Worm (Caenorhabditis elegans) whole organism, L1 larva: ENCODE data around the gene ZK550.6.
A peak's percentile ranks its signal among the peaks of the same experiment; 100 is the strongest.

ENCODE experiments used
- C04F5.9 ChIP-seq: sonication (generic microtip); optimal IDR thresholded peaks from 2 replicates; lab custom pipeline; 2016; ENCODE audit warnings: missing genetic modification characterization, missing compliant biosample characterization
- C16A3.4 ChIP-seq: fragments of 150-350 bp; optimal IDR thresholded peaks from 2 replicates; lab custom pipeline; 2014; ENCODE audit warnings: missing biosample characterization, missing genetic modification characterization
- C34B4.2 ChIP-seq: sonication (generic microtip); optimal IDR thresholded peaks from 2 replicates; lab custom pipeline; 2017; ENCODE audit warnings: mild to moderate bottlenecking, missing genetic modification characterization, missing compliant biosample characterization
- Y116A8C.19 ChIP-seq: sonication (generic microtip); optimal IDR thresholded peaks from 2 replicates; lab custom pipeline; 2016; ENCODE audit warnings: missing compliant biosample characterization, missing genetic modification characterization, borderline replicate concordance
- blmp-1 ChIP-seq: fragments of 150-350 bp; optimal IDR thresholded peaks from 2 replicates; lab custom pipeline; 2014; ENCODE audit warnings: missing biosample characterization, missing genetic modification characterization
- ceh-63 ChIP-seq: fragments of 200-800 bp; sonication (Bioruptor generic); optimal IDR thresholded peaks from 2 replicates; lab custom pipeline; 2018; ENCODE audit warnings: mild to moderate bottlenecking, missing genetic modification characterization, missing compliant biosample characterization
- ceh-82 ChIP-seq, 3 experiments: fragments of 150-350 bp in 1 of 3; sonication (generic microtip) in 2 of 3; optimal IDR thresholded peaks; 2 replicates each; lab custom pipeline; 2014 to 2017; ENCODE audit warnings: missing biosample characterization in 3 of 3, missing genetic modification characterization in 3 of 3
- dpl-1 ChIP-seq, 3 experiments: fragments of 150-350 bp in 2 of 3; sonication (generic microtip) in 1 of 3; optimal IDR thresholded peaks; 2 replicates each; lab custom pipeline; 2014 to 2017; ENCODE audit warnings: missing biosample characterization in 3 of 3, missing genetic modification characterization in 3 of 3, missing genetic modification reagents in 3 of 3
- efl-1 ChIP-seq, 4 experiments: fragments of 150-350 bp; optimal IDR thresholded peaks in 3 of 4; peaks in 1 of 4; 1 replicate in 1 of 4; 2 replicates in 3 of 4; lab custom pipeline; 2014; ENCODE audit warnings: missing biosample characterization in 2 of 4, missing genetic modification characterization in 2 of 4, missing genetic modification reagents in 2 of 4
- efl-3 ChIP-seq: fragments of 200-800 bp; sonication (Bioruptor generic); optimal IDR thresholded peaks from 2 replicates; lab custom pipeline; 2018; ENCODE audit warnings: mild to moderate bottlenecking, missing genetic modification characterization, missing compliant biosample characterization
- egl-13 ChIP-seq: sonication (generic microtip); optimal IDR thresholded peaks from 2 replicates; lab custom pipeline; 2016; ENCODE audit warnings: missing genotype, missing genetic modification reagents, missing genetic modification characterization, missing compliant biosample characterization
- egl-27 ChIP-seq, 2 experiments: fragments of 150-350 bp in 1 of 2; sonication (generic microtip); optimal IDR thresholded peaks; 3 replicates each; lab custom pipeline; 2017 to 2018; ENCODE audit warnings: missing biosample characterization in 2 of 2, missing genetic modification characterization in 2 of 2, missing genetic modification reagents in 2 of 2
- fkh-10 ChIP-seq: sonication (generic microtip); optimal IDR thresholded peaks from 2 replicates; lab custom pipeline; 2017; ENCODE audit warnings: missing biosample characterization, missing genetic modification reagents, missing genetic modification characterization
- fkh-8 ChIP-seq: sonication (generic microtip); optimal IDR thresholded peaks from 2 replicates; lab custom pipeline; 2016; ENCODE audit warnings: mild to moderate bottlenecking, missing genetic modification characterization, missing compliant biosample characterization
- grh-1 ChIP-seq: fragments of 200-800 bp; sonication (Bioruptor generic); IDR thresholded peaks from 2 replicates; pipeline ENCODE4 v1.3.6; 2022; ENCODE audit warnings: missing genetic modification reagents, missing genetic modification characterization, missing compliant biosample characterization
- hlh-17 ChIP-seq: fragments of 200-800 bp; sonication (Bioruptor generic); optimal IDR thresholded peaks from 2 replicates; lab custom pipeline; 2018; ENCODE audit warnings: missing genetic modification characterization, mild to moderate bottlenecking, missing compliant biosample characterization, moderate library complexity, borderline replicate concordance
- hpl-2 ChIP-seq: fragments of 150-350 bp; optimal IDR thresholded peaks from 2 replicates; lab custom pipeline; 2014; ENCODE audit warnings: missing biosample characterization, missing genetic modification reagents, missing genetic modification characterization
- irx-1 ChIP-seq: sonication (generic microtip); optimal IDR thresholded peaks from 2 replicates; lab custom pipeline; 2016; ENCODE audit warnings: missing genetic modification characterization, missing compliant biosample characterization
- jun-1 ChIP-seq: fragments of 150-350 bp; optimal IDR thresholded peaks from 2 replicates; lab custom pipeline; 2014; ENCODE audit warnings: missing biosample characterization, missing genetic modification reagents, missing genetic modification characterization
- lin-13 ChIP-seq: fragments of 150-350 bp; optimal IDR thresholded peaks from 2 replicates; lab custom pipeline; 2014; ENCODE audit warnings: missing biosample characterization, missing genetic modification reagents, missing genetic modification characterization
- lin-14 ChIP-seq: fragments of 200-800 bp; sonication (Bioruptor generic); optimal IDR thresholded peaks from 2 replicates; lab custom pipeline; 2018; ENCODE audit warnings: mild to moderate bottlenecking, missing genetic modification characterization, moderate library complexity, missing compliant biosample characterization
- lin-15B ChIP-seq: fragments of 150-350 bp; sonication (generic microtip); optimal IDR thresholded peaks from 3 replicates; lab custom pipeline; 2014; ENCODE audit warnings: missing biosample characterization, missing genetic modification characterization
- lir-3 ChIP-seq: sonication (generic microtip); optimal IDR thresholded peaks from 2 replicates; lab custom pipeline; 2016; ENCODE audit warnings: mild to moderate bottlenecking, missing genetic modification characterization, moderate library complexity, missing compliant biosample characterization; ENCODE audit not compliant: poor library complexity
- mef-2 ChIP-seq: fragments of 150-350 bp; optimal IDR thresholded peaks from 2 replicates; lab custom pipeline; 2014; ENCODE audit warnings: missing biosample characterization, missing genetic modification characterization
- mep-1 ChIP-seq: fragments of 150-350 bp; optimal IDR thresholded peaks from 2 replicates; lab custom pipeline; 2014; ENCODE audit warnings: missing biosample characterization, missing genetic modification characterization
- nhr-12 ChIP-seq: sonication (generic microtip); optimal IDR thresholded peaks from 2 replicates; lab custom pipeline; 2017; ENCODE audit warnings: missing biosample characterization, missing genetic modification characterization
- nhr-19 ChIP-seq: fragments of 200-800 bp; sonication (Bioruptor generic); conservative IDR thresholded peaks from 2 replicates; pipeline ENCODE4 v1.3.6; 2022; ENCODE audit warnings: missing genetic modification characterization, missing compliant biosample characterization
- nhr-20 ChIP-seq: sonication (generic microtip); optimal IDR thresholded peaks from 2 replicates; lab custom pipeline; 2016; ENCODE audit warnings: mild to moderate bottlenecking, missing genetic modification characterization, missing compliant biosample characterization
- nhr-237 ChIP-seq: fragments of 150-350 bp; optimal IDR thresholded peaks from 2 replicates; lab custom pipeline; 2014; ENCODE audit warnings: missing biosample characterization, missing genetic modification characterization
- nhr-28 ChIP-seq: fragments of 150-350 bp; optimal IDR thresholded peaks from 2 replicates; lab custom pipeline; 2014; ENCODE audit warnings: missing biosample characterization, missing genetic modification characterization
- nhr-47 ChIP-seq: sonication (generic microtip); optimal IDR thresholded peaks from 2 replicates; lab custom pipeline; 2016; ENCODE audit warnings: mild to moderate bottlenecking, missing genetic modification characterization, moderate library complexity, missing compliant biosample characterization
- nhr-71 ChIP-seq: sonication (generic microtip); optimal IDR thresholded peaks from 2 replicates; lab custom pipeline; 2016; ENCODE audit warnings: mild to moderate bottlenecking, missing genetic modification characterization, moderate library complexity, missing compliant biosample characterization
- nhr-76 ChIP-seq: sonication (generic microtip); optimal IDR thresholded peaks from 2 replicates; lab custom pipeline; 2017; ENCODE audit warnings: missing biosample characterization, missing genetic modification characterization
- nhr-84 ChIP-seq: sonication (generic microtip); optimal IDR thresholded peaks from 2 replicates; lab custom pipeline; 2017; ENCODE audit warnings: missing biosample characterization, missing genetic modification characterization
- nhr-90 ChIP-seq: sonication (generic microtip); optimal IDR thresholded peaks from 2 replicates; lab custom pipeline; 2016; ENCODE audit warnings: mild to moderate bottlenecking, missing genetic modification characterization, missing compliant biosample characterization; ENCODE audit not compliant: poor library complexity
- pag-3 ChIP-seq: sonication (generic microtip); optimal IDR thresholded peaks from 2 replicates; lab custom pipeline; 2017; ENCODE audit warnings: missing genetic modification characterization, mild to moderate bottlenecking, missing compliant biosample characterization, antibody characterized with exemption, borderline replicate concordance; ENCODE audit not compliant: insufficient read depth
- pax-3 ChIP-seq: fragments of 200-800 bp; sonication (Bioruptor generic); optimal IDR thresholded peaks from 2 replicates; lab custom pipeline; 2018; ENCODE audit warnings: mild to moderate bottlenecking, missing genetic modification characterization, moderate library complexity, missing compliant biosample characterization
- rnt-1 ChIP-seq: sonication (generic microtip); optimal IDR thresholded peaks from 2 replicates; lab custom pipeline; 2016; ENCODE audit warnings: mild to moderate bottlenecking, missing genetic modification characterization, moderate library complexity, missing compliant biosample characterization
- skn-1 ChIP-seq: fragments of 150-350 bp; optimal IDR thresholded peaks from 2 replicates; lab custom pipeline; 2014; ENCODE audit warnings: missing biosample characterization, missing genetic modification characterization
- snpc-4 ChIP-seq: fragments of 150-350 bp; optimal IDR thresholded peaks from 2 replicates; lab custom pipeline; 2014; ENCODE audit warnings: missing biosample characterization, missing genetic modification characterization
- sox-4 ChIP-seq: sonication (generic microtip); optimal IDR thresholded peaks from 2 replicates; lab custom pipeline; 2016; ENCODE audit warnings: missing genetic modification characterization, missing compliant biosample characterization
- sptf-1 ChIP-seq: fragments of 150-350 bp; optimal IDR thresholded peaks from 2 replicates; lab custom pipeline; 2014; ENCODE audit warnings: missing biosample characterization, missing genetic modification characterization
- sup-37 ChIP-seq: fragments of 200-800 bp; sonication (Bioruptor generic); optimal IDR thresholded peaks from 2 replicates; lab custom pipeline; 2018; ENCODE audit warnings: mild to moderate bottlenecking, missing genetic modification characterization, missing compliant biosample characterization
- swsn-7 ChIP-seq: sonication (generic microtip); optimal IDR thresholded peaks from 2 replicates; lab custom pipeline; 2016; ENCODE audit warnings: missing genetic modification characterization, missing compliant biosample characterization
- tlp-1 ChIP-seq: fragments of 150-350 bp; optimal IDR thresholded peaks from 2 replicates; lab custom pipeline; 2014; ENCODE audit warnings: missing biosample characterization, missing genetic modification characterization
- unc-130 ChIP-seq: fragments of 150-350 bp; optimal IDR thresholded peaks from 2 replicates; lab custom pipeline; 2017; ENCODE audit warnings: missing biosample characterization, missing genetic modification characterization, inconsistent platforms
- unc-30 ChIP-seq: sonication (generic microtip); optimal IDR thresholded peaks from 2 replicates; lab custom pipeline; 2017; ENCODE audit warnings: missing biosample characterization, missing genetic modification characterization
- unc-98 ChIP-seq: fragments of 200-800 bp; sonication (Bioruptor generic); IDR thresholded peaks from 2 replicates; pipeline ENCODE4 v1.3.6; 2022; ENCODE audit warnings: missing genetic modification characterization, missing compliant biosample characterization
- vab-15 ChIP-seq: sonication (generic microtip); optimal IDR thresholded peaks from 2 replicates; lab custom pipeline; 2017; ENCODE audit warnings: missing genotype, mild to moderate bottlenecking, missing genetic modification characterization, missing compliant biosample characterization
- xbp-1 ChIP-seq: sonication (generic microtip); optimal IDR thresholded peaks from 2 replicates; lab custom pipeline; 2016; ENCODE audit warnings: missing genetic modification characterization, missing compliant biosample characterization
- zip-4 ChIP-seq: fragments of 200-800 bp; sonication (Bioruptor generic); optimal IDR thresholded peaks from 2 replicates; lab custom pipeline; 2018; ENCODE audit warnings: mild to moderate bottlenecking, missing genetic modification characterization, moderate library complexity, missing compliant biosample characterization
- ztf-11 ChIP-seq, 2 experiments: sonication (generic microtip); optimal IDR thresholded peaks; 2 replicates each; lab custom pipeline; 2016 to 2017; ENCODE audit warnings: missing genetic modification characterization in 2 of 2, missing biosample characterization in 1 of 2, missing compliant biosample characterization in 1 of 2

The ZK550.6 gene

ce11 chrIV:17285263-17285662, 23.0 kb upstream of the ZK550.6 start (continued):
- TF ChIP-seq grh-1 (GFP tag; lab: Robert Waterston, UW) (no peak), egl-27 (tag; optimal IDR thresholded peaks at IDR 0.05; lab: Kevin White, UChicago) (no peak), lin-14 (GFP tag; lab: Kevin White, UChicago) (peak; percentile 76), nhr-12 (tag; lab: Kevin White, UChicago) (no peak), sox-4 (tag; lab: Kevin White, UChicago) (no peak), C04F5.9 (tag; lab: Kevin White, UChicago) (no peak), blmp-1 (tag; lab: Kevin White, UChicago) (no peak), nhr-20 (no peak), mef-2 (tag; lab: Kevin White, UChicago) (peak; percentile 63), unc-98 (GFP tag; lab: Robert Waterston, UW) (no peak), nhr-90 (tag; lab: Kevin White, UChicago) (no peak), nhr-237 (tag; lab: Kevin White, UChicago) (no peak), ceh-63 (GFP tag; lab: Kevin White, UChicago) (no peak), nhr-84 (tag; lab: Kevin White, UChicago) (no peak), ztf-11 (tag; optimal IDR thresholded peaks at IDR 0.05; lab: Kevin White, UChicago) (no peak), Y116A8C.19 (tag; lab: Kevin White, UChicago) (no peak), zip-4 (GFP tag; lab: Kevin White, UChicago) (no peak), rnt-1 (tag; lab: Kevin White, UChicago) (no peak), mep-1 (tag; lab: Kevin White, UChicago) (no peak), ceh-82 (tag; optimal IDR thresholded peaks at IDR 0.05; lab: Kevin White, UChicago) (peak in 2 of 3 experiments; percentile 5 to 37), efl-1 (optimal IDR thresholded peaks at IDR 0.05; lab: Kevin White, UChicago) (peak in 1 of 2 experiments; percentile 1), efl-1 (GFP tag; optimal IDR thresholded peaks at IDR 0.05 in 1 of 2; lab: Kevin White, UChicago) (no peak), hlh-17 (GFP tag; lab: Kevin White, UChicago) (no peak), nhr-19 (GFP tag; lab: Robert Waterston, UW) (no peak), tlp-1 (no peak), unc-130 (tag; lab: Kevin White, UChicago) (no peak), jun-1 (tag; lab: Kevin White, UChicago) (no peak), C16A3.4 (tag; lab: Kevin White, UChicago) (no peak), dpl-1 (GFP tag; optimal IDR thresholded peaks at IDR 0.05; lab: Kevin White, UChicago) (no peak), egl-13 (tag; lab: Kevin White, UChicago) (peak; percentile 65), hpl-2 (GFP tag; lab: Kevin White, UChicago) (no peak), fkh-10 (GFP tag; lab: Kevin White, UChicago) (no peak), efl-3 (no peak), swsn-7 (no peak), lir-3 (no peak), sup-37 (no peak), xbp-1 (tag; lab: Kevin White, UChicago) (peak; percentile 53), nhr-71 (peak; percentile 67), nhr-76 (tag; lab: Kevin White, UChicago) (no peak), vab-15 (no peak), irx-1 (tag; lab: Kevin White, UChicago) (no peak), sptf-1 (no peak), fkh-8 (tag; lab: Kevin White, UChicago) (peak; percentile 40), snpc-4 (tag; lab: Kevin White, UChicago) (no peak), pax-3 (tag; lab: Kevin White, UChicago) (no peak), nhr-28 (no peak), lin-15B (tag; lab: Kevin White, UChicago) (no peak), nhr-47 (tag; lab: Kevin White, UChicago) (peak; percentile 42), unc-30 (tag; lab: Kevin White, UChicago) (no peak), skn-1 (no peak), C34B4.2 (no peak), lin-13 (GFP tag; lab: Kevin White, UChicago) (no peak), pag-3 (tag; lab: Kevin White, UChicago) (no peak)
